Worm (Caenorhabditis elegans) whole organism, mixed stage, embryonic: ENCODE measurements around the gene egas-3.

ENCODE experiments used
- blmp-1 ChIP-seq: fragments of 150-350 bp; optimal IDR thresholded peaks from 2 replicates; lab custom pipeline; 2014; ENCODE audit warnings: missing biosample characterization, missing genetic modification characterization
- ceh-83 ChIP-seq: fragments of 200-800 bp; sonication (Bioruptor generic); optimal IDR thresholded peaks from 2 replicates; lab custom pipeline; 2018; ENCODE audit warnings: mild to moderate bottlenecking, missing genetic modification characterization, missing compliant biosample characterization
- cnd-1 ChIP-seq: fragments of 200-800 bp; sonication (Bioruptor generic); optimal IDR thresholded peaks from 2 replicates; lab custom pipeline; 2018; ENCODE audit warnings: mild to moderate bottlenecking, missing genetic modification characterization, missing compliant biosample characterization
- elt-1 ChIP-seq: sonication (generic microtip); optimal IDR thresholded peaks from 2 replicates; lab custom pipeline; 2017; ENCODE audit warnings: missing genetic modification characterization, mild to moderate bottlenecking, missing compliant biosample characterization, antibody characterized with exemption, moderate library complexity, borderline replicate concordance; ENCODE audit not compliant: insufficient read depth
- elt-3 ChIP-seq: fragments of 150-350 bp; optimal IDR thresholded peaks from 2 replicates; lab custom pipeline; 2014; ENCODE audit warnings: missing biosample characterization, missing genetic modification characterization
- nhr-237 ChIP-seq: fragments of 150-350 bp; optimal IDR thresholded peaks from 2 replicates; lab custom pipeline; 2014; ENCODE audit warnings: missing biosample characterization, missing genetic modification characterization
- nhr-28 ChIP-seq: fragments of 150-350 bp; optimal IDR thresholded peaks from 2 replicates; lab custom pipeline; 2014; ENCODE audit warnings: missing biosample characterization, missing genetic modification characterization
- nhr-76 ChIP-seq: sonication (generic microtip); optimal IDR thresholded peaks from 2 replicates; lab custom pipeline; 2017; ENCODE audit warnings: missing biosample characterization, missing genetic modification characterization
- pha-4 ChIP-seq: fragments of 150-350 bp; optimal IDR thresholded peaks from 2 replicates; lab custom pipeline; 2018; ENCODE audit warnings: missing biosample characterization, missing genetic modification reagents, missing genetic modification characterization
- sem-2 ChIP-seq: fragments of 200-800 bp; sonication (Bioruptor generic); optimal IDR thresholded peaks from 2 replicates; lab custom pipeline; 2018; ENCODE audit warnings: mild to moderate bottlenecking, missing genetic modification characterization, missing compliant biosample characterization
- snpc-4 ChIP-seq: fragments of 150-350 bp; optimal IDR thresholded peaks from 2 replicates; lab custom pipeline; 2014; ENCODE audit warnings: missing biosample characterization, missing genetic modification characterization
- sptf-1 ChIP-seq: sonication (generic microtip); optimal IDR thresholded peaks from 2 replicates; lab custom pipeline; 2017; ENCODE audit warnings: mild to moderate bottlenecking, missing genetic modification characterization, moderate library complexity, missing compliant biosample characterization
- unc-39 ChIP-seq: fragments of 150-350 bp; optimal IDR thresholded peaks from 2 replicates; lab custom pipeline; 2014; ENCODE audit warnings: missing biosample characterization, missing genetic modification characterization
- ztf-11 ChIP-seq: fragments of 150-350 bp; optimal IDR thresholded peaks from 2 replicates; lab custom pipeline; 2014; ENCODE audit warnings: missing biosample characterization, missing genetic modification characterization

DNA sequence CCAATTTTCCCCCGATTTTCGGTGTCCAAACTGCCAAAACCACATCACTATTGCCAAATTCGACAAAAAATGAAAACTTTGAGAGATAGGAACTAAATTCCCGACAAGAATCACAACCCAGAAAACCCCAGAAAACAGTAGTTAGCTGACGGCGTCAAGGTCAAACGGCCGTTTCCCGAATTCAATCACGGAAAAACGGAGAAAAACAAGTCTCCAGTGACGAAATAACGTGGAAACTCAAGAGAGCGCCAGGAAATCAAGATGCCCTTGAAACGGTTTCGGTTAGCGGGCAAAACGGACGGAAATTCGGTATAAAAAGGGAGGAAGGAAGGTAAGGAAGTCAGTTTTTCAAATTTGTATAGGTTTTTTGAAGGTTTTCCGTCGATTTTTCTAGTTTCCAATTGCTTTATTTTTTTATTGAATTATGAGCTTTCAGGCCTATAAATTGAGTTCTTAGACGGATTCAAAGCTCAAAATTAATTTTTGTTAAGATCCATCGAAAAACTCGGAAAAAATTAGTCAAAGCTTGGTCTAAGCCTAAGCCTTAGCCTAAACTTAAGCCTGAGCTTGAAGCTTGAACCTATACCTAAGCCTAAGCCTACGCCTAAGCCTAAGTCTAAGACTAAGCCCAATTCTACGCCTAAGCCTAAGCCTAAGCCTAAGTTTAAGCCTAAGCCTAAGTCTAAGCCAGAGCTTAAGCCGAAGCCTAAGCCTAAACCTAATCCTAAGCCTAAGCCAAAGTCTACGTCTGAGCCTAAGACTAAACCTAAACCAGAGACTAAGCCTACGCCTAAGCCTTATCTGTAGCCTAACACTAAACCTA is 1.6 kb upstream of the egas-3 start:
- TF ChIP-seq ztf-11 (no peak), snpc-4 (tag; lab: Kevin White, UChicago) (no peak), cnd-1 (tag; lab: Kevin White, UChicago) (no peak), unc-39 (no peak), sptf-1 (tag; lab: Kevin White, UChicago) (no peak), sem-2 (GFP tag; lab: Kevin White, UChicago) (no peak), elt-3 (tag; lab: Kevin White, UChicago) (no peak), pha-4 (tag; lab: Kevin White, UChicago) (no peak), nhr-76 (tag; lab: Kevin White, UChicago) (no peak), nhr-237 (tag; lab: Kevin White, UChicago) (no peak), ceh-83 (GFP tag; lab: Kevin White, UChicago) (no peak), nhr-28 (tag; lab: Kevin White, UChicago) (no peak), elt-1 (no peak), blmp-1 (tag; lab: Kevin White, UChicago) (no peak)
